Fruit fly (Drosophila melanogaster): Measurements from ENCODE around the gene Drsl1.

DNA sequence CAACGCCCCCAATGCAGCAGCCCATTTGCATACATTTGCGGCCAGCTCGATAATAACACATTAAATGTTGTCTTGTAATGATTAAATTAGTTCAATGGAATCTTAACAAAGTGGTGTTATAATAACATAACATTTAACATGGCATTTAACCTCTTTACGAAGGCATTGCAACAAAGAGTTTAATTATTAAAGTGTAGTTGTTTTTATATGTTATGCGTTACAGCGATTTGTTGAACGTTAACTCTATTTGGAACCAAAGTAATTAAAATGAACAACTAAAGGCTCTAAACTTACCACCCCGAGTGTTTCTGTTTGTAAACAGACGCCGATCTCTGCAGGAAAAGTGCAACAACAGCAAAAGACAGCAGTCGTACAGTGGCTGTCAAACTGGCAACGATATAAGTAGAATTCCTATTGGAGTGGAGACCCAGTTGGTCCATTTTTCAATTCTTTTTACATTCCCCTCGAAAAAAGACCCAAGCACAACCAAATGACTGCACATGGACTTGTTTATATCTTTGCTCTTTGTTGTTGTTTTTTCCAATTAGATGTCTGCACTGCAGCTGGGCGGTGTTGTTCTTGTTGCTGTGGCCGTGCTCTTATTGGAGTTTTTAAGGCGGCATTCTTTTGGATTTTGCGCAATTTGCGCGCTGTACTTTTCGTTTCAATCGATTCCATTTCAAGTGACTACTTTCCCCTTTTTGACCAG is 3.4 kb upstream of the Drsl1 start:
- TF ChIP-seq pad (GFP tag; optimal IDR thresholded peaks at IDR 0.05) (no peak), kay (GFP tag; ENCODE audit: borderline replicate concordance) (no peak), CG14711 (tag; optimal IDR thresholded peaks at IDR 0.05) (peak; percentile 6), CG1620 (GFP tag; optimal IDR thresholded peaks at IDR 0.05) (no peak), tj (GFP tag; optimal IDR thresholded peaks at IDR 0.05) (no peak), bab1 (GFP tag; optimal IDR thresholded peaks at IDR 0.05) (no peak), CG33017 (tag; optimal IDR thresholded peaks at IDR 0.05) (no peak), ovo (GFP tag; optimal IDR thresholded peaks at IDR 0.05) (no peak), CG11617 (GFP tag; optimal IDR thresholded peaks at IDR 0.05) (no peak), CG7045 (GFP tag; optimal IDR thresholded peaks at IDR 0.05) (no peak)

All from whole organism, adult.